Worm (Caenorhabditis elegans) whole organism, L4 larva: ENCODE results near the gene T28A8.6.

Experiments
- F10B5.3 ChIP-seq: sonication (generic microtip); optimal IDR thresholded peaks from 2 replicates; lab custom pipeline; 2016; ENCODE audit warnings: mild to moderate bottlenecking, missing genetic modification characterization, missing compliant biosample characterization
- F37D6.2 ChIP-seq: sonication (generic microtip); optimal IDR thresholded peaks from 2 replicates; lab custom pipeline; 2016; ENCODE audit warnings: mild to moderate bottlenecking, missing genetic modification characterization, missing compliant biosample characterization
- R02D3.7 ChIP-seq: fragments of 150-350 bp; sonication (generic microtip); optimal IDR thresholded peaks from 3 replicates; lab custom pipeline; 2014; ENCODE audit warnings: missing biosample characterization, missing genetic modification characterization
- Y48G9A.11 ChIP-seq: fragments of 200-800 bp; sonication (Bioruptor generic); IDR thresholded peaks from 2 replicates; pipeline ENCODE4 v1.3.6; 2022; ENCODE audit warnings: missing genetic modification reagents, missing genetic modification characterization, missing compliant biosample characterization
- Y75B8A.6 ChIP-seq: fragments of 200-800 bp; sonication (Bioruptor generic); IDR thresholded peaks from 2 replicates; pipeline ENCODE4 v1.3.6; 2022; ENCODE audit warnings: missing genetic modification reagents, missing genetic modification characterization, missing compliant biosample characterization
- ZK337.2 ChIP-seq: fragments of 200-800 bp; sonication (Bioruptor generic); IDR thresholded peaks from 2 replicates; pipeline ENCODE4 v1.3.6; 2022; ENCODE audit warnings: missing genetic modification reagents, missing genetic modification characterization, missing compliant biosample characterization
- ZK546.5 ChIP-seq, 2 experiments: sonication (generic microtip); optimal IDR thresholded peaks; 2 replicates each; lab custom pipeline; 2017; ENCODE audit warnings: missing biosample characterization in 2 of 2, missing genetic modification characterization in 2 of 2
- aly-2 ChIP-seq: sonication (generic microtip); optimal IDR thresholded peaks from 2 replicates; lab custom pipeline; 2018; ENCODE audit warnings: missing biosample characterization, missing genetic modification characterization
- attf-4 ChIP-seq: sonication (generic microtip); optimal IDR thresholded peaks from 3 replicates; lab custom pipeline; 2017; ENCODE audit warnings: missing biosample characterization, missing genetic modification characterization
- ceh-44 ChIP-seq: fragments of 200-800 bp; sonication (Bioruptor generic); IDR thresholded peaks from 2 replicates; pipeline ENCODE4 v1.3.6; 2022; ENCODE audit warnings: missing genetic modification reagents, missing genetic modification characterization, missing compliant biosample characterization
- daf-12 ChIP-seq: fragments of 150-350 bp; optimal IDR thresholded peaks from 2 replicates; lab custom pipeline; 2014; ENCODE audit warnings: missing biosample characterization, missing genetic modification reagents, missing genetic modification characterization
- daf-16 ChIP-seq, 3 experiments: sonication (generic microtip); optimal IDR thresholded peaks; 2 replicates each; lab custom pipeline; 2016 to 2017; ENCODE audit warnings: missing genetic modification characterization in 3 of 3, missing genetic modification reagents in 3 of 3, mild to moderate bottlenecking in 2 of 3, missing compliant biosample characterization in 2 of 3, missing biosample characterization in 1 of 3, moderate library complexity in 1 of 3
- daf-8 ChIP-seq: fragments of 200-800 bp; sonication (Bioruptor generic); IDR thresholded peaks from 2 replicates; pipeline ENCODE4 v1.3.6; 2022; ENCODE audit warnings: missing genetic modification characterization, missing compliant biosample characterization
- dmd-6 ChIP-seq: fragments of 200-800 bp; sonication (Bioruptor generic); IDR thresholded peaks from 2 replicates; pipeline ENCODE4 v1.3.6; 2022; ENCODE audit warnings: missing genetic modification reagents, missing genetic modification characterization, missing compliant biosample characterization
- dmd-9 ChIP-seq: fragments of 200-800 bp; sonication (Bioruptor generic); IDR thresholded peaks from 2 replicates; pipeline ENCODE4 v1.3.6; 2022; ENCODE audit warnings: missing genetic modification reagents, missing genetic modification characterization, missing compliant biosample characterization
- dpl-1 ChIP-seq: fragments of 150-350 bp; optimal IDR thresholded peaks from 2 replicates; lab custom pipeline; 2014; ENCODE audit warnings: missing biosample characterization, missing genetic modification reagents, missing genetic modification characterization
- duxl-1 ChIP-seq: sonication (generic microtip); optimal IDR thresholded peaks from 2 replicates; lab custom pipeline; 2016; ENCODE audit warnings: mild to moderate bottlenecking, missing genetic modification characterization, moderate library complexity, missing compliant biosample characterization; ENCODE audit not compliant: poor library complexity
- fkh-10 ChIP-seq: fragments of 150-350 bp; optimal IDR thresholded peaks from 2 replicates; lab custom pipeline; 2014; ENCODE audit warnings: missing biosample characterization, missing genetic modification reagents, missing genetic modification characterization
- gei-8 ChIP-seq: fragments of 200-800 bp; sonication (Bioruptor generic); optimal IDR thresholded peaks from 2 replicates; lab custom pipeline; 2018; ENCODE audit warnings: mild to moderate bottlenecking, missing genetic modification characterization, missing compliant biosample characterization
- hif-1 ChIP-seq, 2 experiments: sonication (generic microtip); optimal IDR thresholded peaks; 2 replicates each; lab custom pipeline; 2016 to 2017; ENCODE audit warnings: missing compliant biosample characterization in 2 of 2, missing genetic modification characterization in 2 of 2, missing genetic modification reagents in 2 of 2, missing genotype in 2 of 2, mild to moderate bottlenecking in 1 of 2
- hlh-30 ChIP-seq: sonication (generic microtip); optimal IDR thresholded peaks from 2 replicates; lab custom pipeline; 2017; ENCODE audit warnings: antibody characterized with exemption, mild to moderate bottlenecking, missing genetic modification characterization, missing compliant biosample characterization; ENCODE audit not compliant: insufficient read depth
- hmg-1.1 ChIP-seq: fragments of 200-800 bp; sonication (Bioruptor generic); IDR thresholded peaks from 2 replicates; pipeline ENCODE4 v1.3.6; 2022; ENCODE audit warnings: missing genetic modification reagents, missing genetic modification characterization, missing compliant biosample characterization
- jun-1 ChIP-seq: fragments of 150-350 bp; optimal IDR thresholded peaks from 2 replicates; lab custom pipeline; 2014; ENCODE audit warnings: missing biosample characterization, missing genetic modification reagents, missing genetic modification characterization
- lin-15B ChIP-seq: fragments of 150-350 bp; sonication (generic microtip); optimal IDR thresholded peaks from 3 replicates; lab custom pipeline; 2014; ENCODE audit warnings: missing biosample characterization, missing genetic modification characterization
- lin-38 ChIP-seq: fragments of 200-800 bp; sonication (Bioruptor generic); IDR thresholded peaks from 2 replicates; pipeline ENCODE4 v1.3.6; 2022; ENCODE audit warnings: missing genetic modification reagents, missing genetic modification characterization, missing compliant biosample characterization
- madf-9 ChIP-seq: fragments of 200-800 bp; sonication (Bioruptor generic); conservative IDR thresholded peaks from 2 replicates; pipeline ENCODE4 v1.3.6; 2022; ENCODE audit warnings: missing genetic modification reagents, missing genetic modification characterization, missing compliant biosample characterization
- mdl-1 ChIP-seq, 2 experiments: fragments of 150-350 bp in 1 of 2; sonication (generic microtip) in 1 of 2; optimal IDR thresholded peaks; 2 replicates each; lab custom pipeline; 2014 to 2017; ENCODE audit warnings: missing biosample characterization in 2 of 2, missing genetic modification characterization in 2 of 2
- mep-1 ChIP-seq: fragments of 150-350 bp; sonication (generic microtip); optimal IDR thresholded peaks from 3 replicates; lab custom pipeline; 2014; ENCODE audit warnings: missing biosample characterization, missing genetic modification characterization
- mxl-2 ChIP-seq: fragments of 200-800 bp; sonication (Bioruptor generic); conservative IDR thresholded peaks from 2 replicates; pipeline ENCODE4 v1.3.6; 2022; ENCODE audit warnings: missing genetic modification reagents, missing genetic modification characterization, missing compliant biosample characterization
- nhr-11 ChIP-seq: fragments of 150-350 bp; optimal IDR thresholded peaks from 2 replicates; lab custom pipeline; 2014; ENCODE audit warnings: missing biosample characterization, missing genetic modification characterization
- nhr-111 ChIP-seq: fragments of 200-800 bp; sonication (Bioruptor generic); optimal IDR thresholded peaks from 2 replicates; lab custom pipeline; 2018; ENCODE audit warnings: mild to moderate bottlenecking, missing genetic modification characterization, missing compliant biosample characterization
- nhr-25 ChIP-seq: sonication (generic microtip); optimal IDR thresholded peaks from 2 replicates; lab custom pipeline; 2017; ENCODE audit warnings: missing genetic modification characterization, mild to moderate bottlenecking, missing compliant biosample characterization, antibody characterized with exemption, moderate library complexity, borderline replicate concordance; ENCODE audit not compliant: insufficient read depth
- nhr-41 ChIP-seq: fragments of 200-800 bp; sonication (Bioruptor generic); IDR thresholded peaks from 2 replicates; pipeline ENCODE4 v1.3.6; 2022; ENCODE audit warnings: missing genetic modification reagents, missing genetic modification characterization, missing compliant biosample characterization
- nhr-42 ChIP-seq: fragments of 200-800 bp; sonication (Bioruptor generic); IDR thresholded peaks from 2 replicates; pipeline ENCODE4 v1.3.6; 2022; ENCODE audit warnings: missing genetic modification characterization, missing compliant biosample characterization
- nhr-76 ChIP-seq: fragments of 150-350 bp; optimal IDR thresholded peaks from 2 replicates; lab custom pipeline; 2014; ENCODE audit warnings: missing biosample characterization, missing genetic modification characterization
- nhr-77 ChIP-seq: fragments of 150-350 bp; optimal IDR thresholded peaks from 2 replicates; lab custom pipeline; 2014; ENCODE audit warnings: missing biosample characterization, missing genetic modification characterization
- pqm-1 ChIP-seq: sonication (generic microtip); optimal IDR thresholded peaks from 2 replicates; lab custom pipeline; 2017; ENCODE audit warnings: missing biosample characterization, missing genetic modification characterization
- saeg-2 ChIP-seq: fragments of 200-800 bp; sonication (Bioruptor generic); IDR thresholded peaks from 2 replicates; pipeline ENCODE4 v1.3.6; 2022; ENCODE audit warnings: missing genetic modification reagents, missing genetic modification characterization, missing compliant biosample characterization
- sdz-12 ChIP-seq: fragments of 200-800 bp; sonication (Bioruptor generic); optimal IDR thresholded peaks from 2 replicates; lab custom pipeline; 2018; ENCODE audit warnings: mild to moderate bottlenecking, missing genetic modification characterization, missing compliant biosample characterization
- set-16 ChIP-seq: fragments of 200-800 bp; sonication (Bioruptor generic); IDR thresholded peaks from 2 replicates; pipeline ENCODE4 v1.3.6; 2022; ENCODE audit warnings: missing genetic modification reagents, missing genetic modification characterization, missing compliant biosample characterization
- snpc-1.2 ChIP-seq: fragments of 200-800 bp; sonication (Bioruptor generic); IDR thresholded peaks from 2 replicates; pipeline ENCODE4 v1.3.6; 2022; ENCODE audit warnings: missing genetic modification reagents, missing genetic modification characterization, missing compliant biosample characterization
- snpc-4 ChIP-seq: fragments of 150-350 bp; optimal IDR thresholded peaks from 2 replicates; lab custom pipeline; 2014; ENCODE audit warnings: missing biosample characterization, missing genetic modification characterization
- spr-3 ChIP-seq: fragments of 200-800 bp; sonication (Bioruptor generic); optimal IDR thresholded peaks from 2 replicates; lab custom pipeline; 2018; ENCODE audit warnings: mild to moderate bottlenecking, missing genetic modification characterization, missing compliant biosample characterization
- unc-39 ChIP-seq: sonication (generic microtip); optimal IDR thresholded peaks from 2 replicates; lab custom pipeline; 2017; ENCODE audit warnings: missing biosample characterization, missing genetic modification characterization
- unc-62 ChIP-seq, 3 experiments: fragments of 150-350 bp in 1 of 3; sonication (generic microtip); optimal IDR thresholded peaks in 2 of 3; peaks in 1 of 3; 1 replicate in 1 of 3; 2 replicates in 2 of 3; lab custom pipeline; 2014 to 2017; ENCODE audit warnings: missing biosample characterization in 3 of 3, missing genetic modification characterization in 3 of 3, missing genetic modification reagents in 3 of 3, missing genotype in 1 of 3
- vab-7 ChIP-seq: fragments of 200-800 bp; sonication (Bioruptor generic); IDR thresholded peaks from 2 replicates; pipeline ENCODE4 v1.3.6; 2022; ENCODE audit warnings: missing genetic modification reagents, missing genetic modification characterization, missing compliant biosample characterization
- zag-1 ChIP-seq: fragments of 150-350 bp; optimal IDR thresholded peaks from 2 replicates; lab custom pipeline; 2014; ENCODE audit warnings: missing biosample characterization, missing genetic modification characterization
- zfp-2 ChIP-seq: sonication (generic microtip); optimal IDR thresholded peaks from 2 replicates; lab custom pipeline; 2016; ENCODE audit warnings: mild to moderate bottlenecking, missing genetic modification characterization, missing compliant biosample characterization
- ztf-11 ChIP-seq: fragments of 150-350 bp; optimal IDR thresholded peaks from 2 replicates; lab custom pipeline; 2014; ENCODE audit warnings: missing biosample characterization, missing genetic modification characterization

The T28A8.6 gene

ce11 chrIII:13465918-13466592 lies 32.9 kb upstream of the T28A8.6 start, which contains the start of gene cdk-5 (continued):
- TF ChIP-seq ZK546.5 (tag; optimal IDR thresholded peaks at IDR 0.05; lab: Kevin White, UChicago) (no peak), nhr-111 (GFP tag; lab: Kevin White, UChicago) (no peak), mxl-2 (no peak), pqm-1 (tag; lab: Kevin White, UChicago) (no peak), ZK337.2 (no peak), unc-39 (tag; lab: Kevin White, UChicago) (no peak), daf-12 (tag; lab: Kevin White, UChicago) (no peak), nhr-25 (tag; lab: Kevin White, UChicago) (no peak), dmd-9 (GFP tag; lab: Robert Waterston, UW) (no peak), saeg-2 (GFP tag; lab: Robert Waterston, UW) (no peak), spr-3 (GFP tag; lab: Kevin White, UChicago) (no peak), Y75B8A.6 (no peak), lin-38 (GFP tag; lab: Robert Waterston, UW) (peak; percentile 74), madf-9 (no peak), snpc-1.2 (GFP tag; lab: Robert Waterston, UW) (no peak), daf-8 (GFP tag; lab: Robert Waterston, UW) (no peak), nhr-42 (no peak), sdz-12 (GFP tag; lab: Kevin White, UChicago) (no peak), nhr-41 (GFP tag; lab: Robert Waterston, UW) (no peak), aly-2 (tag; lab: Kevin White, UChicago) (no peak), zfp-2 (tag; lab: Kevin White, UChicago) (peak; percentile 86), hif-1 (tag; optimal IDR thresholded peaks at IDR 0.05; lab: Kevin White, UChicago) (peak in 1 of 2 experiments; percentile 52), F10B5.3 (tag; lab: Kevin White, UChicago) (peak; percentile 63), duxl-1 (tag; lab: Kevin White, UChicago) (peak; percentile 66), snpc-4 (tag; lab: Kevin White, UChicago) (no peak), mep-1 (tag; lab: Kevin White, UChicago) (peak; percentile 88), dpl-1 (GFP tag; lab: Kevin White, UChicago) (peak; percentile 86), nhr-77 (tag; lab: Kevin White, UChicago) (no peak), gei-8 (GFP tag; lab: Kevin White, UChicago) (no peak), ztf-11 (tag; lab: Kevin White, UChicago) (no peak), zag-1 (tag; lab: Kevin White, UChicago) (no peak), hlh-30 (tag; lab: Kevin White, UChicago) (peak; percentile 86), set-16 (GFP tag; lab: Robert Waterston, UW) (no peak), attf-4 (tag; lab: Kevin White, UChicago) (no peak), daf-16 (GFP tag; optimal IDR thresholded peaks at IDR 0.05; lab: Kevin White, UChicago) (peak in 1 of 2 experiments; percentile 51), daf-16 (tag; optimal IDR thresholded peaks at IDR 0.05; lab: Kevin White, UChicago) (peak; percentile 13), jun-1 (tag; lab: Kevin White, UChicago) (peak; percentile 39), vab-7 (GFP tag; lab: Robert Waterston, UW) (no peak), lin-15B (tag; lab: Kevin White, UChicago) (no peak), fkh-10 (GFP tag; lab: Kevin White, UChicago) (peak; percentile 33), F37D6.2 (tag; lab: Kevin White, UChicago) (peak; percentile 53), unc-62 (GFP tag; optimal IDR thresholded peaks at IDR 0.05 in 1 of 2; lab: Kevin White, UChicago) (peak in 1 of 2 experiments; percentile 91), unc-62 (tag; optimal IDR thresholded peaks at IDR 0.05; lab: Kevin White, UChicago) (no peak), Y48G9A.11 (no peak), hmg-1.1 (GFP tag; lab: Robert Waterston, UW) (peak; percentile 83), dmd-6 (GFP tag; lab: Robert Waterston, UW) (peak; percentile 63; the same call in 1 of the 2 replicates), nhr-11 (tag; lab: Kevin White, UChicago) (peak; percentile 79), mdl-1 (tag; optimal IDR thresholded peaks at IDR 0.05; lab: Kevin White, UChicago) (peak in 1 of 2 experiments; percentile 13), nhr-76 (tag; lab: Kevin White, UChicago) (no peak), R02D3.7 (tag; lab: Kevin White, UChicago) (no peak), ceh-44 (GFP tag; lab: Robert Waterston, UW) (no peak)
